Fruit fly (Drosophila melanogaster): ENCODE data around the gene CG46426.

CG46426 gene

dm6 chr2L:11874232-11874765 is 31.7 kb downstream of the CG46426 start:
- no peak for TF ChIP-seq noc (tag; optimal IDR thresholded peaks at IDR 0.05)

dm6 chr2L:11874890-11875289 is 32.3 kb downstream of the CG46426 start:
- TF ChIP-seq noc (tag; optimal IDR thresholded peaks at IDR 0.05): no peak

- no peak for TF ChIP-seq noc (tag; optimal IDR thresholded peaks at IDR 0.05)
Measured at dm6 chr2L:11878812-11879328, 36.2 kb downstream of the CG46426 start.
